Worm (Caenorhabditis elegans): ENCODE measurements around the gene C18G1.1.

C18G1.1 gene

ce11 chrV:4823683-4824391 lies 46.1 kb downstream of the C18G1.1 start (continued):
- TF ChIP-seq F16B12.6 (tag; optimal IDR thresholded peaks at IDR 0.05) = no peak
- peak; percentile 26 for TF ChIP-seq zip-4 (GFP tag; optimal IDR thresholded peaks at IDR 0.05)
- no peak for TF ChIP-seq mab-9 (GFP tag; IDR thresholded peaks at IDR 0.05)
- peak; percentile 7 for TF ChIP-seq lin-14 (GFP tag; optimal IDR thresholded peaks at IDR 0.05)
- TF ChIP-seq C34B4.2 (tag; optimal IDR thresholded peaks at IDR 0.05) = no peak
- TF ChIP-seq ama-1 (optimal IDR thresholded peaks at IDR 0.05) = peak; percentile 80
- TF ChIP-seq C04F5.9 (tag; optimal IDR thresholded peaks at IDR 0.05) = no peak
- TF ChIP-seq nhr-11 (tag; optimal IDR thresholded peaks at IDR 0.05) = no peak
- no peak for TF ChIP-seq dpl-1 (GFP tag; optimal IDR thresholded peaks at IDR 0.05)
- TF ChIP-seq ztf-4 (tag; optimal IDR thresholded peaks at IDR 0.05) = peak; percentile 74
- no peak for TF ChIP-seq unc-30 (tag; optimal IDR thresholded peaks at IDR 0.05)
- no peak for TF ChIP-seq lin-39 (tag; optimal IDR thresholded peaks at IDR 0.05)
- TF ChIP-seq pag-3 (tag; optimal IDR thresholded peaks at IDR 0.05; ENCODE audit: borderline replicate concordance, insufficient read depth) = no peak
- TF ChIP-seq unc-130 (tag; optimal IDR thresholded peaks at IDR 0.05) = no peak
- TF ChIP-seq Y116A8C.19 (tag; optimal IDR thresholded peaks at IDR 0.05; ENCODE audit: borderline replicate concordance) = no peak
- TF ChIP-seq irx-1 (tag; optimal IDR thresholded peaks at IDR 0.05) = no peak
- TF ChIP-seq tbx-2 (tag; optimal IDR thresholded peaks at IDR 0.05) = no peak
- no peak for TF ChIP-seq ceh-8 (GFP tag; optimal IDR thresholded peaks at IDR 0.05)
- TF ChIP-seq elt-2 (tag; optimal IDR thresholded peaks at IDR 0.05) = peak; percentile 30
- no peak for TF ChIP-seq zag-1 (tag; optimal IDR thresholded peaks at IDR 0.05)
- no peak for TF ChIP-seq unc-98 (GFP tag; IDR thresholded peaks at IDR 0.05)
- TF ChIP-seq egl-27 (tag; optimal IDR thresholded peaks at IDR 0.05) = no peak
- no peak for TF ChIP-seq ceh-82 (tag; optimal IDR thresholded peaks at IDR 0.05)
- TF ChIP-seq isw-1 (GFP tag; IDR thresholded peaks at IDR 0.05) = no peak
- no peak for TF ChIP-seq nhr-237 (tag; optimal IDR thresholded peaks at IDR 0.05)
- TF ChIP-seq xbp-1 (tag; optimal IDR thresholded peaks at IDR 0.05) = no peak
- TF ChIP-seq aly-2 (tag; optimal IDR thresholded peaks at IDR 0.05) = peak; percentile 82
- TF ChIP-seq blmp-1 (tag; optimal IDR thresholded peaks at IDR 0.05) = no peak
- TF ChIP-seq ceh-88 (GFP tag; IDR thresholded peaks at IDR 0.05) = no peak
- peak; percentile 58 for TF ChIP-seq pax-3 (tag; optimal IDR thresholded peaks at IDR 0.05)
- TF ChIP-seq nhr-12 (tag; optimal IDR thresholded peaks at IDR 0.05) = no peak
- TF ChIP-seq lin-35 (GFP tag; optimal IDR thresholded peaks at IDR 0.05) = peak in 1 of 2 experiments; percentile 10
- no peak for TF ChIP-seq jun-1 (tag; optimal IDR thresholded peaks at IDR 0.05)
- TF ChIP-seq hpl-2 (GFP tag; optimal IDR thresholded peaks at IDR 0.05) = peak; percentile 3
- TF ChIP-seq tlp-1 (tag; optimal IDR thresholded peaks at IDR 0.05) = no peak
- TF ChIP-seq unc-86 (tag; optimal IDR thresholded peaks at IDR 0.05) = no peak
- no peak for TF ChIP-seq nhr-77 (tag; optimal IDR thresholded peaks at IDR 0.05)
- TF ChIP-seq mep-1 (tag; optimal IDR thresholded peaks at IDR 0.05) = peak; percentile 21
- TF ChIP-seq nhr-28 (tag; optimal IDR thresholded peaks at IDR 0.05) = no peak
- TF ChIP-seq nhr-85 (tag) = peak; percentile 51
- TF ChIP-seq nhr-20 (tag; optimal IDR thresholded peaks at IDR 0.05) = peak; percentile 25
- TF ChIP-seq pqm-1 (tag; optimal IDR thresholded peaks at IDR 0.05) = no peak
- no peak for TF ChIP-seq lir-3 (tag; optimal IDR thresholded peaks at IDR 0.05; ENCODE audit: poor library complexity)
- no peak for TF ChIP-seq sup-37 (GFP tag; optimal IDR thresholded peaks at IDR 0.05)
- no peak for TF ChIP-seq vab-15 (tag; optimal IDR thresholded peaks at IDR 0.05)
- peak; percentile 13 for TF ChIP-seq lin-13 (GFP tag; optimal IDR thresholded peaks at IDR 0.05)
